Fruit fly (Drosophila melanogaster) whole organism, adult: ENCODE results near the gene CG15550.

Source experiments
- CG11617 ChIP-seq: fragments of 200-800 bp; sonication (Bioruptor generic); optimal IDR thresholded peaks from 2 replicates; lab custom pipeline; 2017; ENCODE audit warnings: mild to moderate bottlenecking, missing biosample characterization, missing genetic modification reagents, missing genetic modification characterization
- CG12768 ChIP-seq: fragments of 200-800 bp; sonication (Bioruptor generic); optimal IDR thresholded peaks from 2 replicates; lab custom pipeline; 2017; ENCODE audit warnings: missing biosample characterization, missing genetic modification characterization, mild to moderate bottlenecking, moderate library complexity, missing genetic modification reagents
- CG14711 ChIP-seq: fragments of 200-800 bp; sonication (Bioruptor generic); optimal IDR thresholded peaks from 2 replicates; lab custom pipeline; 2018; ENCODE audit warnings: missing biosample characterization, mild to moderate bottlenecking, missing genetic modification characterization, moderate library complexity
- CG1620 ChIP-seq: fragments of 200-800 bp; sonication (Bioruptor generic); optimal IDR thresholded peaks from 2 replicates; lab custom pipeline; 2016; ENCODE audit warnings: missing biosample characterization, missing genetic modification characterization
- CG33017 ChIP-seq: fragments of 200-800 bp; sonication (Bioruptor generic); optimal IDR thresholded peaks from 2 replicates; lab custom pipeline; 2018; ENCODE audit warnings: missing biosample characterization, mild to moderate bottlenecking, missing genetic modification characterization, moderate library complexity
- CG5204 ChIP-seq: fragments of 200-800 bp; sonication (Bioruptor generic); optimal IDR thresholded peaks from 2 replicates; lab custom pipeline; 2016; ENCODE audit warnings: missing biosample characterization, missing genetic modification characterization
- CG7045 ChIP-seq: fragments of 200-800 bp; sonication (Bioruptor generic); optimal IDR thresholded peaks from 2 replicates; lab custom pipeline; 2017; ENCODE audit warnings: missing biosample characterization, mild to moderate bottlenecking, missing genetic modification characterization
- CG7101 ChIP-seq: fragments of 200-800 bp; sonication (Bioruptor generic); optimal IDR thresholded peaks from 2 replicates; lab custom pipeline; 2018; ENCODE audit warnings: missing biosample characterization, mild to moderate bottlenecking, missing genetic modification characterization, moderate library complexity
- Clk ChIP-seq: fragments of 200-800 bp; sonication (Bioruptor generic); optimal IDR thresholded peaks from 2 replicates; lab custom pipeline; 2017; ENCODE audit warnings: missing biosample characterization, missing genetic modification characterization
- Crg-1 ChIP-seq: fragments of 200-800 bp; sonication (Bioruptor generic); optimal IDR thresholded peaks from 2 replicates; lab custom pipeline; 2016; ENCODE audit warnings: missing biosample characterization, missing genetic modification characterization
- Hr96 ChIP-seq: fragments of 200-800 bp; sonication (Bioruptor generic); optimal IDR thresholded peaks from 2 replicates; lab custom pipeline; 2016; ENCODE audit warnings: missing biosample characterization, missing genetic modification characterization
- Mnt ChIP-seq: fragments of 200-800 bp; sonication (Bioruptor generic); optimal IDR thresholded peaks from 2 replicates; lab custom pipeline; 2016; ENCODE audit warnings: missing biosample characterization, mild to moderate bottlenecking, missing genetic modification characterization
- bab1 ChIP-seq: fragments of 200-800 bp; sonication (Bioruptor generic); optimal IDR thresholded peaks from 3 replicates; lab custom pipeline; 2019; ENCODE audit warnings: missing biosample characterization, mild to moderate bottlenecking, missing genetic modification characterization, moderate library complexity
- cic ChIP-seq: fragments of 200-800 bp; sonication (Bioruptor generic); optimal IDR thresholded peaks from 2 replicates; lab custom pipeline; 2017; ENCODE audit warnings: missing biosample characterization, mild to moderate bottlenecking, missing genetic modification characterization, moderate library complexity
- cnc ChIP-seq, 2 experiments: fragments of >200 bp; optimal IDR thresholded peaks; 2 replicates each; lab custom pipeline; 2017
- kay ChIP-seq: fragments of 200-800 bp; sonication (Bioruptor generic); peaks from one replicate; lab custom pipeline; 2016; ENCODE audit warnings: missing biosample characterization, missing genetic modification characterization, borderline replicate concordance
- ovo ChIP-seq: fragments of 200-800 bp; sonication (Bioruptor generic); optimal IDR thresholded peaks from 2 replicates; lab custom pipeline; 2016; ENCODE audit warnings: missing biosample characterization, missing genetic modification characterization
- pad ChIP-seq: fragments of 200-800 bp; sonication (Bioruptor generic); optimal IDR thresholded peaks from 3 replicates; lab custom pipeline; 2017; ENCODE audit warnings: missing biosample characterization, missing genetic modification characterization, mild to moderate bottlenecking, moderate library complexity, missing genetic modification reagents
- tj ChIP-seq: fragments of 200-800 bp; sonication (Bioruptor generic); optimal IDR thresholded peaks from 3 replicates; lab custom pipeline; 2017; ENCODE audit warnings: missing biosample characterization, mild to moderate bottlenecking, missing genetic modification characterization, moderate library complexity
- toe ChIP-seq: fragments of 200-800 bp; sonication (Bioruptor generic); optimal IDR thresholded peaks from 2 replicates; lab custom pipeline; 2016; ENCODE audit warnings: missing biosample characterization, missing genetic modification characterization

The CG15550 gene

dm6 chr3R:30903994-30904393 is 32.9 kb downstream of the CG15550 start:
- no peak for TF ChIP-seq CG7045 (GFP tag; lab: Kevin White, UChicago)
- TF ChIP-seq CG14711 (tag; lab: Kevin White, UChicago): no peak
- TF ChIP-seq Crg-1: no peak
- TF ChIP-seq bab1 (GFP tag; lab: Kevin White, UChicago): no peak
- no peak for TF ChIP-seq CG5204 (GFP tag; lab: Kevin White, UChicago)
- no peak for TF ChIP-seq tj (GFP tag; lab: Kevin White, UChicago)
- no peak for TF ChIP-seq kay
- no peak for TF ChIP-seq CG11617 (GFP tag; lab: Kevin White, UChicago)
- no peak for TF ChIP-seq cic (GFP tag; lab: Kevin White, UChicago)
- no peak for TF ChIP-seq Mnt (GFP tag; lab: Kevin White, UChicago)
- TF ChIP-seq Hr96 (GFP tag; lab: Kevin White, UChicago): no peak
- TF ChIP-seq Clk: no peak
- TF ChIP-seq toe (GFP tag; lab: Kevin White, UChicago): no peak
- no peak for TF ChIP-seq ovo
- no peak for TF ChIP-seq pad (GFP tag; lab: Kevin White, UChicago)
- TF ChIP-seq CG1620 (GFP tag; lab: Kevin White, UChicago): no peak
- TF ChIP-seq cnc (optimal IDR thresholded peaks at IDR 0.05; lab: Kevin White, UChicago): no peak
- no peak for TF ChIP-seq CG12768
- TF ChIP-seq CG7101: no peak
- no peak for TF ChIP-seq CG33017 (tag; lab: Kevin White, UChicago)

DNA sequence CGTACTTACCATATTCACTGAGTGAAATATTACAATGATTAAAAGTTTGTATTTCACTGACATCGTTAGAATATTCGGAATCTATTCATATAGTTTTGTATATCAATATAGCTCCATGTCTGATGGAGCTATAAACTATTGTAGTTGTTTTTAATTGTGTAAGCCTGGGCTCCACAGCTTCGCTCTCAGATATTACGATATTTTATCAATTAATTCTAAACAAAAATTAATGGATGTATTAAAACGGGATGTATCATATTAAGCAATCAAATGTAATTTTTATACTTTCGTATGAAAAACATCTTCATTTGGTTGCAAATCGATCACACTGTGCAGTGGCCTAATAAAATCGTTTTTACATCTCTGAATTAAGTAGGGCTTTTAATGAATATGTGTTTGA is 34.8 kb downstream of the CG15550 start, which contains the start of gene CG33483:
Gene CG33483 (minus strand): TSS at position 101 of the 400 bp plus-strand sequence.
- no peak for TF ChIP-seq ovo
- no peak for TF ChIP-seq CG7101

DNA sequence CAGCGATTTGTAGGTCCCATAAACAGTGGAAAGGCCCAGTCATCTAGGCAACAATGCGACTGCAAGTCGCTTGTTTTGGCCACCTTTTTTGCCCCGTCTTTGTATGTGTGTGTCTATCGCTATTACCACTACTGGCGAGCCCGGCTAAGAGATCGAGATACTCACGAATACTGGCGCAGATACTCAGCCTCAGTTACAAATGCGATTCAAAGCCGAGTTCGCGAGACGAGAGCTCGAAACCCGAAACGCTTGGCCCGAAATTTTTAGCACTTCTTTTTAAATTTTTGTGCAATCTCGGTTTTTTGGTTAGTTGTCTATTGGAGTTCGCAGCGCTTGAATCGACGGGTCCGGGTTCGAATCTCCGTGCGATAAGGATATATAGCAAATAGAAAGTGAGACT is 43.2 kb downstream of the CG15550 start, which contains the start of gene Cyp4c3:
Gene Cyp4c3 (plus strand): TSS at position 301 of the 400 bp plus-strand sequence.
- TF ChIP-seq CG5204 (GFP tag; lab: Kevin White, UChicago) (no peak), Mnt (GFP tag; lab: Kevin White, UChicago) (no peak), CG1620 (GFP tag; lab: Kevin White, UChicago) (no peak), kay (no peak), cnc (optimal IDR thresholded peaks at IDR 0.05; lab: Kevin White, UChicago) (no peak), CG7101 (no peak), Crg-1 (no peak), CG33017 (tag; lab: Kevin White, UChicago) (no peak), bab1 (GFP tag; lab: Kevin White, UChicago) (no peak), Clk (no peak), tj (GFP tag; lab: Kevin White, UChicago) (no peak), CG12768 (no peak), Hr96 (GFP tag; lab: Kevin White, UChicago) (no peak)

DNA sequence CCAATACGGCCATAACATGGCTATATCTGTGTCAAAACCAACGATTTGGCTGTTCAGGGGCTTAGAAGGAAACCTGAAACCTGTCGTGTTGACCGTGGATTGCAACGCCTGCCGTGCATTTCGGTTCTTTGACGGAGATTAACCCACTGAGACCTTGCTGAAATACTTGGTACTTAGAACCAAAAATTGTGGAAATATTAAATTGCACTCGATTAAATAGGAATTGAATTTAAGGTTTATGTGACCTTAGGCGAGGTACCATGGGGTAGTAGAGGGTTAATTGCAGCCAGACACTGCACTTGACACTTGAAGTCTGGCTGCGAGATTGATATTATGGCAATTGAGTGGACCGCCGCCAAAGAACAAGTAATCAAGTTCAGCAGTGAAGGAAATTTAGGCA is 46.9 kb downstream of the CG15550 start:
- TF ChIP-seq ovo: no peak
- peak; percentile 74 for TF ChIP-seq kay
- TF ChIP-seq cnc (optimal IDR thresholded peaks at IDR 0.05; lab: Kevin White, UChicago): no peak

DNA sequence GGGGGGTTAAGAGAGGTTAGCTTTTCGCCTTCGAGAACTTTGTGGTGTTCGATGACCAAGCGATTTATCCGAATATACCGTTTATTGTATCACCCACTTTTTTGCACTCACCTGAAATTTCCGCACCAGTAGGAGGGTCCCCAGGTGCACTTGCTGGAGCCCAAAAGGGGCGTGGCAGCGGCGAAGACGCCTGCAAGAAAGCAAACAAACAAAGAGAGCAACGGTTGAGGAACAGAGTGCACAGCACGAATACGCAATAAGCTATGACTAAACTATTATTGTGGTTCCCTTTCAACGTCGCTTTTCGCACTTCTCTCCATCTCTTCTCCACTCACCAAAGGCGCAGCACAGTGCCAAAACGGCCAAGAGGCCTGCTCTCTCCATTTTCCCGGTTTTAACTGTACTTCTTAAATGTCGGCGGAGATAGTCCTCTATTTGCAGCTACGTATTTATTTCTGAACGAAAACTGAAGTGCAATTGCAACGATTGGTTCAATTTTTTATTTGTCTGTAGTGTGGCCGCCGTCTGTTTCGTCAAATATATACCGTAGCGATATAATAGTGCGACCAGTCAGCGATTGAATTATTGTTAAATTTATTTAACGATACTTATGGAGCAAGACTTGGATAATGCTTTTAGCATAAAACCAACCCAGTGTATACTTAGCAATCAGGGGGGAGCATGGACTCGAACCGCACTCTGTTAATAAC is 48.2 kb downstream of the CG15550 start, which contains the start of gene Sap-r:
Gene Sap-r (minus strand): TSS at position 513 of the 710 bp plus-strand sequence.
- TF ChIP-seq Clk (no peak), CG1620 (GFP tag; lab: Kevin White, UChicago) (peak; percentile 14), Hr96 (GFP tag; lab: Kevin White, UChicago) (no peak), toe (GFP tag; lab: Kevin White, UChicago) (no peak), CG7101 (peak; percentile 9), CG5204 (GFP tag; lab: Kevin White, UChicago) (no peak), Mnt (GFP tag; lab: Kevin White, UChicago) (no peak), CG33017 (tag; lab: Kevin White, UChicago) (no peak), cic (GFP tag; lab: Kevin White, UChicago) (no peak), CG11617 (GFP tag; lab: Kevin White, UChicago) (no peak), cnc (optimal IDR thresholded peaks at IDR 0.05; lab: Kevin White, UChicago) (peak; percentile 87 to 95), bab1 (GFP tag; lab: Kevin White, UChicago) (peak; percentile 88), tj (GFP tag; lab: Kevin White, UChicago) (peak; percentile 58), CG14711 (tag; lab: Kevin White, UChicago) (peak; percentile 33), kay (no peak), ovo (peak; percentile 17)

- no peak for TF ChIP-seq kay
- TF ChIP-seq CG12768: peak; percentile 87
- TF ChIP-seq CG7101: peak; percentile 80
- TF ChIP-seq tj (GFP tag; lab: Kevin White, UChicago): no peak
- TF ChIP-seq Hr96 (GFP tag; lab: Kevin White, UChicago): peak; percentile 68
- peak; percentile 66 for TF ChIP-seq toe (GFP tag; lab: Kevin White, UChicago)
- no peak for TF ChIP-seq CG5204 (GFP tag; lab: Kevin White, UChicago)
- TF ChIP-seq CG14711 (tag; lab: Kevin White, UChicago): peak; percentile 77
- TF ChIP-seq CG33017 (tag; lab: Kevin White, UChicago): peak; percentile 81
- peak; percentile 30 for TF ChIP-seq CG11617 (GFP tag; lab: Kevin White, UChicago)
- TF ChIP-seq Mnt (GFP tag; lab: Kevin White, UChicago): peak; percentile 30
- no peak for TF ChIP-seq cnc (optimal IDR thresholded peaks at IDR 0.05; lab: Kevin White, UChicago)
- TF ChIP-seq Clk: no peak
- TF ChIP-seq bab1 (GFP tag; lab: Kevin White, UChicago): peak; percentile 68
- TF ChIP-seq CG1620 (GFP tag; lab: Kevin White, UChicago): no peak
- TF ChIP-seq CG7045 (GFP tag; lab: Kevin White, UChicago): peak; percentile 70
- TF ChIP-seq pad (GFP tag; lab: Kevin White, UChicago): peak; percentile 53
- peak; percentile 95 for TF ChIP-seq cic (GFP tag; lab: Kevin White, UChicago)
- no peak for TF ChIP-seq ovo
- peak; percentile 12 for TF ChIP-seq Crg-1
Observed at dm6 chr3R:30887711-30888549, 49.0 kb downstream of the CG15550 start.
